Worm (Caenorhabditis elegans): ENCODE results near the gene txt-5.

DNA sequence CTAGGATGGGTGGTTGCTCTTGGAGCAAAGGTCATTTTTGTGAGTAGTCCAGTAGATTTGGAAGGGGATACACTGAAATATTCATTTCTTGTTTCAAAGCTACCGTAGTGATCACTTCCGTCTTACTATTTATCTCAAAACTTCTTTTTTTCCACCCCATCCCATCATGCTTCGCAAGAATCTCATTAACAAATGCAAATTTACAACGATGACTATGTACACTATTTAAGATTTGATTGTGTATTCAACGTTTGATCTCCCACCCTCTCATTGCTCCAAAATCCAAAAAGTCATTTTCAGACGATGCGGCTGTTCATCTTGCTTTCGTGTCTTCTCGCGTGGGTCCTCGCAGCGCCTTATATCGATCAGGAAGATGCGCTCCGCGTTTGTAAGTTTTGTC lies 43.9 kb downstream of the txt-5 start, which contains the start of gene flp-21:
- no peak for TF ChIP-seq cog-1 (tag; optimal IDR thresholded peaks at IDR 0.05)
- no peak for TF ChIP-seq med-1 (GFP tag; optimal IDR thresholded peaks at IDR 0.05; ENCODE audit: insufficient read depth)
- no peak for TF ChIP-seq flt-1 (GFP tag; IDR thresholded peaks at IDR 0.05)
